Fruit fly (Drosophila melanogaster) whole organism, adult: ENCODE measurements around the gene CG14096.

Experiments
- CG11617 ChIP-seq: fragments of 200-800 bp; sonication (Bioruptor generic); optimal IDR thresholded peaks from 2 replicates; lab custom pipeline; 2017; ENCODE audit warnings: mild to moderate bottlenecking, missing biosample characterization, missing genetic modification reagents, missing genetic modification characterization
- CG12768 ChIP-seq: fragments of 200-800 bp; sonication (Bioruptor generic); optimal IDR thresholded peaks from 2 replicates; lab custom pipeline; 2017; ENCODE audit warnings: missing biosample characterization, missing genetic modification characterization, mild to moderate bottlenecking, moderate library complexity, missing genetic modification reagents
- CG5204 ChIP-seq: fragments of 200-800 bp; sonication (Bioruptor generic); optimal IDR thresholded peaks from 2 replicates; lab custom pipeline; 2016; ENCODE audit warnings: missing biosample characterization, missing genetic modification characterization
- CG7045 ChIP-seq: fragments of 200-800 bp; sonication (Bioruptor generic); optimal IDR thresholded peaks from 2 replicates; lab custom pipeline; 2017; ENCODE audit warnings: missing biosample characterization, mild to moderate bottlenecking, missing genetic modification characterization
- CG7101 ChIP-seq: fragments of 200-800 bp; sonication (Bioruptor generic); optimal IDR thresholded peaks from 2 replicates; lab custom pipeline; 2018; ENCODE audit warnings: missing biosample characterization, mild to moderate bottlenecking, missing genetic modification characterization, moderate library complexity
- cnc ChIP-seq, 2 experiments: fragments of >200 bp; optimal IDR thresholded peaks; 2 replicates each; lab custom pipeline; 2017
- kay ChIP-seq: fragments of 200-800 bp; sonication (Bioruptor generic); peaks from one replicate; lab custom pipeline; 2016; ENCODE audit warnings: missing biosample characterization, missing genetic modification characterization, borderline replicate concordance
- pad ChIP-seq: fragments of 200-800 bp; sonication (Bioruptor generic); optimal IDR thresholded peaks from 3 replicates; lab custom pipeline; 2017; ENCODE audit warnings: missing biosample characterization, missing genetic modification characterization, mild to moderate bottlenecking, moderate library complexity, missing genetic modification reagents
- tj ChIP-seq: fragments of 200-800 bp; sonication (Bioruptor generic); optimal IDR thresholded peaks from 3 replicates; lab custom pipeline; 2017; ENCODE audit warnings: missing biosample characterization, mild to moderate bottlenecking, missing genetic modification characterization, moderate library complexity

dm6 chr3L:19500698-19501097 is 33.8 kb upstream of the CG14096 start, which contains the start of gene CG9451:
- TF ChIP-seq CG5204 (GFP tag; lab: Kevin White, UChicago) (no peak), tj (GFP tag; lab: Kevin White, UChicago) (no peak), cnc (optimal IDR thresholded peaks at IDR 0.05; lab: Kevin White, UChicago) (no peak), CG7101 (no peak), pad (no peak), CG12768 (GFP tag; lab: Kevin White, UChicago) (no peak), CG7045 (GFP tag; lab: Kevin White, UChicago) (no peak), CG11617 (no peak), kay (no peak)
